Fruit fly (Drosophila melanogaster) whole organism, prepupa: ENCODE measurements around the gene CG33700.

Experiments used
- CG11294 ChIP-seq: fragments of 200-800 bp; sonication (Bioruptor generic); IDR thresholded peaks from 2 replicates; pipeline ENCODE4 v1.3.6; 2022; ENCODE audit warnings: missing biosample characterization, missing genetic modification characterization
- CG11762 ChIP-seq: fragments of 200-800 bp; sonication (Bioruptor generic); optimal IDR thresholded peaks from 3 replicates; lab custom pipeline; 2016; ENCODE audit warnings: missing biosample characterization, missing genetic modification characterization; ENCODE audit not compliant: insufficient read depth
- CG11902 ChIP-seq: fragments of 200-800 bp; sonication (Bioruptor generic); optimal IDR thresholded peaks from 3 replicates; lab custom pipeline; 2016; ENCODE audit warnings: missing biosample characterization, missing genetic modification characterization
- CG15336 ChIP-seq: fragments of 200-800 bp; sonication (Bioruptor generic); IDR thresholded peaks from 2 replicates; pipeline ENCODE4 v1.3.6; 2022; ENCODE audit warnings: missing biosample characterization, missing genetic modification characterization
- CG1621 ChIP-seq: fragments of 200-800 bp; sonication (Bioruptor generic); optimal IDR thresholded peaks from 3 replicates; lab custom pipeline; 2018; ENCODE audit warnings: missing biosample characterization, mild to moderate bottlenecking, missing genetic modification characterization
- CG16779 ChIP-seq: fragments of 200-800 bp; sonication (Bioruptor generic); optimal IDR thresholded peaks from 3 replicates; lab custom pipeline; 2017; ENCODE audit warnings: missing biosample characterization, mild to moderate bottlenecking, missing genetic modification characterization
- CG31627 ChIP-seq: fragments of 200-800 bp; sonication (Bioruptor generic); optimal IDR thresholded peaks from 3 replicates; lab custom pipeline; 2016; ENCODE audit warnings: missing biosample characterization, missing genetic modification characterization
- CG34406 ChIP-seq: fragments of 200-800 bp; sonication (Bioruptor generic); optimal IDR thresholded peaks from 3 replicates; lab custom pipeline; 2016; ENCODE audit warnings: missing biosample characterization, missing genetic modification characterization
- CG3919 ChIP-seq: fragments of 200-800 bp; sonication (Bioruptor generic); optimal IDR thresholded peaks from 3 replicates; lab custom pipeline; 2016; ENCODE audit warnings: missing biosample characterization, missing genetic modification characterization
- CG4318 ChIP-seq: fragments of 200-800 bp; sonication (Bioruptor generic); optimal IDR thresholded peaks from 3 replicates; lab custom pipeline; 2017; ENCODE audit warnings: missing biosample characterization, mild to moderate bottlenecking, missing genetic modification characterization
- CG6276 ChIP-seq: fragments of 200-800 bp; sonication (Bioruptor generic); optimal IDR thresholded peaks from 2 replicates; lab custom pipeline; 2017; ENCODE audit warnings: missing biosample characterization, mild to moderate bottlenecking, missing genetic modification characterization
- CG6792 ChIP-seq: fragments of 200-800 bp; sonication (Bioruptor generic); optimal IDR thresholded peaks from 3 replicates; lab custom pipeline; 2016; ENCODE audit warnings: missing biosample characterization, missing genetic modification characterization
- CG6854 ChIP-seq: fragments of 200-800 bp; sonication (Bioruptor generic); optimal IDR thresholded peaks from 2 replicates; lab custom pipeline; 2017; ENCODE audit warnings: missing biosample characterization, mild to moderate bottlenecking, missing genetic modification characterization
- CG8119 ChIP-seq: fragments of 200-800 bp; sonication (Bioruptor generic); IDR thresholded peaks from 3 replicates; pipeline ENCODE4 v1.3.6; 2022; ENCODE audit warnings: missing biosample characterization, missing genetic modification characterization
- CG8319 ChIP-seq: fragments of 200-800 bp; sonication (Bioruptor generic); optimal IDR thresholded peaks from 3 replicates; lab custom pipeline; 2016; ENCODE audit warnings: missing biosample characterization, missing genetic modification characterization
- CG8632 ChIP-seq: fragments of 200-800 bp; sonication (Bioruptor generic); optimal IDR thresholded peaks from 3 replicates; lab custom pipeline; 2016; ENCODE audit warnings: missing biosample characterization, missing genetic modification characterization
- CG9139 ChIP-seq: fragments of 200-800 bp; sonication (Bioruptor generic); optimal IDR thresholded peaks from 3 replicates; lab custom pipeline; 2017; ENCODE audit warnings: missing biosample characterization, mild to moderate bottlenecking, missing genetic modification characterization
- Eip78C ChIP-seq: fragments of 200-800 bp; sonication (Bioruptor generic); peaks from one replicate; lab custom pipeline; 2016; ENCODE audit warnings: missing biosample characterization, missing genetic modification characterization
- Eip93F ChIP-seq: fragments of 200-800 bp; sonication (Bioruptor generic); optimal IDR thresholded peaks from 2 replicates; lab custom pipeline; 2016; ENCODE audit warnings: missing biosample characterization, mild to moderate bottlenecking, missing genetic modification characterization
- Ets21C ChIP-seq: fragments of 200-800 bp; sonication (Bioruptor generic); optimal IDR thresholded peaks from 3 replicates; lab custom pipeline; 2016; ENCODE audit warnings: missing biosample characterization, missing genetic modification characterization
- Hr38 ChIP-seq: sonication (Bioruptor generic); optimal IDR thresholded peaks from 2 replicates; lab custom pipeline; 2016; ENCODE audit warnings: missing biosample characterization, missing genetic modification characterization
- Hr39 ChIP-seq: fragments of 200-800 bp; sonication (Bioruptor generic); optimal IDR thresholded peaks from 2 replicates; lab custom pipeline; 2016; ENCODE audit warnings: missing biosample characterization, missing genetic modification characterization
- Hr4 ChIP-seq: fragments of 200-800 bp; sonication (Bioruptor generic); optimal IDR thresholded peaks from 3 replicates; lab custom pipeline; 2016; ENCODE audit warnings: missing biosample characterization, missing genetic modification characterization
- Lpt ChIP-seq: fragments of 200-800 bp; sonication (Bioruptor generic); optimal IDR thresholded peaks from 3 replicates; lab custom pipeline; 2016; ENCODE audit warnings: missing biosample characterization, missing genetic modification characterization
- OdsH ChIP-seq: fragments of 200-800 bp; sonication (Bioruptor generic); optimal IDR thresholded peaks from 3 replicates; lab custom pipeline; 2016; ENCODE audit warnings: missing biosample characterization, missing genetic modification characterization
- Smox ChIP-seq: fragments of 200-800 bp; sonication (Bioruptor generic); optimal IDR thresholded peaks from 3 replicates; lab custom pipeline; 2016; ENCODE audit warnings: missing biosample characterization, missing genetic modification characterization
- Sox15 ChIP-seq: fragments of 200-800 bp; sonication (Bioruptor generic); optimal IDR thresholded peaks from 3 replicates; lab custom pipeline; 2016; ENCODE audit warnings: missing biosample characterization, missing genetic modification characterization
- achi ChIP-seq: fragments of 200-800 bp; sonication (Bioruptor generic); optimal IDR thresholded peaks from 3 replicates; lab custom pipeline; 2016; ENCODE audit warnings: missing biosample characterization, missing genetic modification characterization
- acj6 ChIP-seq: fragments of 200-800 bp; sonication (Bioruptor generic); optimal IDR thresholded peaks from 3 replicates; lab custom pipeline; 2016; ENCODE audit warnings: missing biosample characterization, missing genetic modification characterization
- cyc ChIP-seq: fragments of 200-800 bp; sonication (Bioruptor generic); optimal IDR thresholded peaks from 3 replicates; lab custom pipeline; 2016; ENCODE audit warnings: missing biosample characterization, missing genetic modification characterization
- dac ChIP-seq: fragments of 200-800 bp; sonication (Bioruptor generic); optimal IDR thresholded peaks from 2 replicates; lab custom pipeline; 2017; ENCODE audit warnings: missing biosample characterization, mild to moderate bottlenecking, missing genetic modification characterization
- eg ChIP-seq: fragments of 200-800 bp; sonication (Bioruptor generic); IDR thresholded peaks from 3 replicates; pipeline ENCODE4 v1.3.6; 2022; ENCODE audit warnings: missing biosample characterization, missing genetic modification characterization
- fd85E ChIP-seq: fragments of 200-800 bp; sonication (Bioruptor generic); optimal IDR thresholded peaks from 3 replicates; lab custom pipeline; 2016; ENCODE audit warnings: missing biosample characterization, missing genetic modification characterization
- fkh ChIP-seq: fragments of 200-800 bp; sonication (Bioruptor generic); optimal IDR thresholded peaks from 3 replicates; lab custom pipeline; 2017; ENCODE audit warnings: missing biosample characterization, mild to moderate bottlenecking, missing genetic modification characterization, moderate library complexity
- lz ChIP-seq: fragments of 200-800 bp; sonication (Bioruptor generic); optimal IDR thresholded peaks from 3 replicates; lab custom pipeline; 2016; ENCODE audit warnings: missing biosample characterization, missing genetic modification characterization
- net ChIP-seq: fragments of 200-800 bp; sonication (Bioruptor generic); optimal IDR thresholded peaks from 3 replicates; lab custom pipeline; 2016; ENCODE audit warnings: missing biosample characterization, missing genetic modification characterization
- salr ChIP-seq, 2 experiments: fragments of 200-800 bp; sonication (Bioruptor generic); optimal IDR thresholded peaks; 3 replicates each; lab custom pipeline; 2016 to 2018; ENCODE audit warnings: missing biosample characterization in 2 of 2, missing genetic modification characterization in 2 of 2, mild to moderate bottlenecking in 1 of 2
- ss ChIP-seq, 2 experiments: fragments of 200-800 bp; sonication (Bioruptor generic); optimal IDR thresholded peaks; 2 replicates in 1 of 2; 3 replicates in 1 of 2; lab custom pipeline; 2017 to 2018; ENCODE audit warnings: mild to moderate bottlenecking in 2 of 2, missing biosample characterization in 2 of 2, missing genetic modification characterization in 2 of 2, moderate library complexity in 1 of 2
- svp ChIP-seq: fragments of 200-800 bp; sonication (Bioruptor generic); peaks from one replicate; lab custom pipeline; 2016; ENCODE audit warnings: missing biosample characterization, missing genetic modification characterization
- topi ChIP-seq: fragments of 200-800 bp; sonication (Bioruptor generic); optimal IDR thresholded peaks from 3 replicates; lab custom pipeline; 2016; ENCODE audit warnings: missing biosample characterization, missing genetic modification characterization

Gene CG33700

DNA sequence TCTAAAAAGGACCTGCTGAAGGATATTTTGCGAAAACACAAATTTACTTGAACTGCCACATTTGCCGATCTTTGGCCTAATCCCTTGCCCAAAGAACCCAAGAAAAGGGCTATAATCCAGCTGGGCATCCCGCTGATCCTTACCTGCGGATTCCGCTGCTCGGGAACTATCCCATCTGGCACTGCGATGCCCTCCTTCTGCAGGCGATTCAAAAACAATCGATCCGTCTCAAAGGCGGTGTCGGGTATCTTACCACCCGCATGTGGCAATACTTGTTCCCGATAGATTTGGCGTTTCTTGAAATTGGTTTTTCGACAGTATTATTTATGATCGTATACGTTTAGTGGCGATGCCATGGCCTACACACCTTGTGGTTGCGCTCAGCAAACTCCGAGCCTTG is 34.0 kb downstream of the CG33700 start:
- TF ChIP-seq Eip93F (GFP tag; lab: Kevin White, UChicago) (no peak), salr (GFP tag; optimal IDR thresholded peaks at IDR 0.05; lab: Kevin White, UChicago) (no peak), CG1621 (no peak)

DNA sequence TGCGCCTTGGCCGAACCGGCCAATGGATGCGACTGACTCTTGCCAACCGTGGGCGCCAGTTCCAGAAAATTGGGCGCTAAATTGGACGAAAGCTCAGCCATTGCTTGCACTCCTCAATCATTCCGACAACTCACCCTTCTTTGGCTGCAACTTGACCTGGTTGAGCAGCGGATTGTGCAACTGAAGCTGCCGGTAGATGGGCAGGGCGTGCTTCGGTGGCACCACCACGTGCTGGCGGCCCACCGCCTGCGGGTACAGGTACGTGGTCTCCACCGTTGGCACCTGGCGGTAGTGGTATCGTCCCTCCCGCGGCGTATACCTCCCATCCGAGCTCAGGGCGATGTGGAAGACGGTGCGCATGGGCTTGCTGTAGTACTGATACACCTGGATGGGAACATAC is 34.9 kb downstream of the CG33700 start:
- TF ChIP-seq topi (GFP tag; lab: Kevin White, UChicago) (no peak), achi (no peak), net (GFP tag; lab: Kevin White, UChicago) (no peak), Hr4 (GFP tag; lab: Kevin White, UChicago) (no peak), CG3919 (GFP tag; lab: Kevin White, UChicago) (no peak), fkh (GFP tag; lab: Kevin White, UChicago) (no peak), Lpt (GFP tag; lab: Kevin White, UChicago) (no peak), CG16779 (tag; lab: Kevin White, UChicago) (no peak), CG8319 (GFP tag; lab: Kevin White, UChicago) (no peak), Hr39 (GFP tag; lab: Kevin White, UChicago) (no peak), CG11762 (GFP tag; lab: Kevin White, UChicago) (no peak), CG6854 (GFP tag; lab: Kevin White, UChicago) (no peak), dac (GFP tag; lab: Kevin White, UChicago) (no peak), CG6792 (GFP tag; lab: Kevin White, UChicago) (no peak), OdsH (no peak), Sox15 (no peak)

DNA sequence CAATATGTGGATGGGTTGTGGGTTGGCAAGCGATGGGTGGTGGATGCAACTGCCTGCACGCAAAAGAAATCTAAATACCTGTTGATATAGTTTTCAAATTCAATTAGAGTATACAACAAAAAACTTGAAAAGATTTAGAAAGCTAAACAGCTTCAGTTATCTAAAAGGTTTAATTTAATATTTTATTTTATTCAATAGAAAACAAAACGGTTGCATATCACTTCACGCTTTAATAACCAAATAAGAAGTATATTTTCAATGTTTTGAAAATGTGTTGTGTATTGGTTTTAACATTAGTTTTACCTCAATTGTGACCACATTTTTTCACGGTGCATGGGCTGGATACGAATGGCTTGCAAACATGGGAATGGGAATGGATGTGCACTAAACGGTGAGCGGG is 35.7 kb downstream of the CG33700 start:
- TF ChIP-seq CG6792 (GFP tag; lab: Kevin White, UChicago): no peak
- peak; percentile 60; the same call in 2 of the 3 replicates for TF ChIP-seq CG8119 (GFP tag; lab: Robert Waterston, UW)
- TF ChIP-seq eg (GFP tag; lab: Robert Waterston, UW): no peak
- TF ChIP-seq CG15336 (GFP tag; lab: Robert Waterston, UW): peak; percentile 47; the same call in 1 of the 2 replicates
- TF ChIP-seq CG11902 (GFP tag; lab: Kevin White, UChicago): no peak
- TF ChIP-seq Eip78C (GFP tag; lab: Kevin White, UChicago): peak; percentile 70
- TF ChIP-seq CG8632 (GFP tag; lab: Kevin White, UChicago): no peak
- TF ChIP-seq Hr4 (GFP tag; lab: Kevin White, UChicago): peak; percentile 58
- peak; percentile 28 for TF ChIP-seq Lpt (GFP tag; lab: Kevin White, UChicago)

- TF ChIP-seq eg (GFP tag; lab: Robert Waterston, UW): 0 out of 3 replicates have a peak, but pooled peaks have one; percentile 36
- no peak for TF ChIP-seq OdsH
- TF ChIP-seq, all 60 proteins: peak for 1
Measured at dm6 chr3L:9489133-9489532, 36.2 kb downstream of the CG33700 start, which contains the start of gene CG32036. Gene CG32036 (minus strand): TSS chr3L:9489233.

- TF ChIP-seq CG9139 (no peak), CG34406 (no peak), CG15336 (GFP tag; lab: Robert Waterston, UW) (0 out of 2 replicates have a peak, but pooled peaks have one; percentile 27), Lpt (GFP tag; lab: Kevin White, UChicago) (no peak)
Measured at dm6 chr3L:9487586-9487985, 37.8 kb downstream of the CG33700 start, which contains the start of gene pall. Gene pall (minus strand): TSS chr3L:9487790.

DNA sequence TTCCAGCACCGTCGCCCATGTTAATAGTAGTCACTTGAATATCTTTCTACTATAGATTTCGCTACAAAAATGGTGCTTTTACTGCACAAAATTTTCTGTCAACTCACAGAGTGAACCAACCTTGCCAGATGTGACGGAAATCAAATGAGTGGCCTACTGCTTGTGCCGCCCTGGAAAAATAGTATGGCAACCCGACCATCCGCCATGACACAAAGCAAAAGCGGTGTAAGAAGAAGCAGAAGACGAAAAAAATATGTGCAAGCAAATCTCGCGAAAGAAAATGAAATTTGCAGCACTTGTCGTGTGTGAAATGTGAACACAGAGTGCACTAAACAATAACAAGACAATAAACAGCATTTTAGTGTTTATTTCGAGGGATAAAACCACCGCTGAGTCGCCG is 48.5 kb downstream of the CG33700 start, which contains the start of the genes Uch-L5 and Jarid2:
Uch-L5 (minus strand) TSS at position 137 of the 400 bp plus-strand sequence.
Jarid2 (plus strand) TSS at position 210 of the 400 bp plus-strand sequence.
- TF ChIP-seq CG6854 (GFP tag; lab: Kevin White, UChicago): peak; percentile 73
- no peak for TF ChIP-seq CG11294 (GFP tag; lab: Robert Waterston, UW)
- TF ChIP-seq Smox (GFP tag; lab: Kevin White, UChicago): no peak
- TF ChIP-seq CG16779 (tag; lab: Kevin White, UChicago): no peak
- no peak for TF ChIP-seq acj6
- peak; percentile 63 for TF ChIP-seq CG31627
- peak; percentile 35 for TF ChIP-seq lz (GFP tag; lab: Kevin White, UChicago)
- no peak for TF ChIP-seq CG11902 (GFP tag; lab: Kevin White, UChicago)
- TF ChIP-seq Ets21C: no peak
- TF ChIP-seq CG15336 (GFP tag; lab: Robert Waterston, UW): no peak
- no peak for TF ChIP-seq Lpt (GFP tag; lab: Kevin White, UChicago)
- no peak for TF ChIP-seq fd85E (GFP tag; lab: Kevin White, UChicago)
- TF ChIP-seq CG6792 (GFP tag; lab: Kevin White, UChicago): peak; percentile 22
- TF ChIP-seq CG8319 (GFP tag; lab: Kevin White, UChicago): peak; percentile 9
- no peak for TF ChIP-seq CG8632 (GFP tag; lab: Kevin White, UChicago)
- TF ChIP-seq CG6276 (GFP tag; lab: Kevin White, UChicago): no peak
- TF ChIP-seq Hr38: no peak
- TF ChIP-seq CG4318: no peak
- TF ChIP-seq salr (GFP tag; optimal IDR thresholded peaks at IDR 0.05; lab: Kevin White, UChicago): peak in 1 of 2 experiments; percentile 16
- peak; percentile 13 for TF ChIP-seq fkh (GFP tag; lab: Kevin White, UChicago)
- no peak for TF ChIP-seq Eip78C (GFP tag; lab: Kevin White, UChicago)
- no peak for TF ChIP-seq CG34406
- no peak for TF ChIP-seq net (GFP tag; lab: Kevin White, UChicago)
- peak; percentile 65 for TF ChIP-seq cyc
- TF ChIP-seq ss (GFP tag; optimal IDR thresholded peaks at IDR 0.05; lab: Kevin White, UChicago): peak in 1 of 2 experiments; percentile 33
- no peak for TF ChIP-seq svp (GFP tag; lab: Kevin White, UChicago)
